Fruit fly (Drosophila melanogaster): ENCODE data around the gene CG42853.

The CG42853 gene

DNA sequence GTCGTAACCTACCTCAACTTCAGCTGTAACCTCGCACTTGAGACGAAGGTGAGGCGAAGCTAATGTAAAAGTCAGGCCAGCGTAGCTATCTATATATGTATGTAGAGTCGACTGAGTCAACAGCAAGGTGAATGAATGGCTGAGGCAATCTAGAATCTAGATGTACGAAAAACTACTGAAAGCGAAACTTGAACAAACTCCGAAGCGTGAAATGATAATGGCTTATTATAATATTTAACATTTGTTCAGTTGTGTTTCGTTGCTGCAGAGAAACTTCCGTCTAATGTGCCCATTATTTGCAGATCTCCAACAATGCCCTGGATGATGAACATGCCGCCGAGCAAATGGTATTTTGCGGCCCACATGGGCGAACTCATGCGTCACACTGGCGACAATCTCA lies 22.8 kb upstream of the CG42853 start:
- TF ChIP-seq Neu2 (GFP tag; optimal IDR thresholded peaks at IDR 0.05; ENCODE audit: borderline replicate concordance) (no peak), CG1792 (GFP tag; optimal IDR thresholded peaks at IDR 0.05) (peak; percentile 2), CG12219 (GFP tag; optimal IDR thresholded peaks at IDR 0.05) (no peak), grn (GFP tag; optimal IDR thresholded peaks at IDR 0.05) (no peak), CG10654 (GFP tag; optimal IDR thresholded peaks at IDR 0.05) (no peak), odd (GFP tag; optimal IDR thresholded peaks at IDR 0.05) (no peak), CrebB (tag; optimal IDR thresholded peaks at IDR 0.05) (peak; percentile 39), lab (GFP tag; optimal IDR thresholded peaks at IDR 0.05) (peak; percentile 58), inv (GFP tag; IDR thresholded peaks at IDR 0.05; ENCODE audit: partially characterized antibody) (no peak), CG7271 (tag; optimal IDR thresholded peaks at IDR 0.05) (no peak), chinmo (GFP tag; IDR thresholded peaks at IDR 0.05; ENCODE audit: partially characterized antibody) (peak; percentile 77; the same call in 1 of the 4 replicates), Blimp-1 (GFP tag; optimal IDR thresholded peaks at IDR 0.05) (peak; percentile 51), CG7786 (GFP tag; optimal IDR thresholded peaks at IDR 0.05) (no peak), Dbx (GFP tag; IDR thresholded peaks at IDR 0.05) (no peak), E2f1 (GFP tag; IDR thresholded peaks at IDR 0.05) (no peak), Doc2 (GFP tag; IDR thresholded peaks at IDR 0.05) (no peak), Meics (GFP tag; optimal IDR thresholded peaks at IDR 0.05) (peak; percentile 18), HmgZ (tag; optimal IDR thresholded peaks at IDR 0.05) (peak; percentile 3), otp (GFP tag; IDR thresholded peaks at IDR 0.05) (no peak), CG4424 (GFP tag; optimal IDR thresholded peaks at IDR 0.05) (no peak), CG11695 (GFP tag; IDR thresholded peaks at IDR 0.05) (no peak), fd3F (GFP tag; optimal IDR thresholded peaks at IDR 0.05) (no peak), CG2678 (tag; optimal IDR thresholded peaks at IDR 0.05) (peak; percentile 5), CG10321 (GFP tag; IDR thresholded peaks at IDR 0.05) (0 out of 2 replicates have a peak, but pooled peaks have one; percentile 29), pum (GFP tag; optimal IDR thresholded peaks at IDR 0.05) (no peak), Eip74EF (GFP tag; optimal IDR thresholded peaks at IDR 0.05) (no peak), CG6813 (GFP tag; optimal IDR thresholded peaks at IDR 0.05) (peak; percentile 11), Myb (GFP tag; optimal IDR thresholded peaks at IDR 0.05) (no peak), nau (GFP tag; optimal IDR thresholded peaks at IDR 0.05) (peak; percentile 8), CG1832 (GFP tag; optimal IDR thresholded peaks at IDR 0.05) (no peak), ro (GFP tag; IDR thresholded peaks at IDR 0.05) (no peak), CG15269 (tag; optimal IDR thresholded peaks at IDR 0.05) (peak; percentile 6), seq (GFP tag; IDR thresholded peaks at IDR 0.05) (peak; percentile 12; the same call in 1 of the 2 replicates), Bteb2 (GFP tag; optimal IDR thresholded peaks at IDR 0.05) (peak; percentile 3), CG10209 (GFP tag; optimal IDR thresholded peaks at IDR 0.05) (peak; percentile 41), ATbp (GFP tag; optimal IDR thresholded peaks at IDR 0.05) (peak; percentile 46), CG17359 (tag; optimal IDR thresholded peaks at IDR 0.05) (peak; percentile 0), Dref (GFP tag; IDR thresholded peaks at IDR 0.05) (no peak), Med (GFP tag) (peak; percentile 67), stwl (tag; optimal IDR thresholded peaks at IDR 0.05) (no peak), sob (GFP tag; IDR thresholded peaks at IDR 0.05) (peak; percentile 15; the same call in 1 of the 2 replicates), CG3281 (GFP tag; optimal IDR thresholded peaks at IDR 0.05) (peak; percentile 32), z (GFP tag; IDR thresholded peaks at IDR 0.05) (no peak), bcd (GFP tag; optimal IDR thresholded peaks at IDR 0.05) (peak; percentile 4), al (GFP tag; IDR thresholded peaks at IDR 0.05) (no peak), Atf6 (GFP tag; IDR thresholded peaks at IDR 0.05) (peak; percentile 41; the same call in 1 of the 2 replicates), CG2875 (GFP tag; optimal IDR thresholded peaks at IDR 0.05) (peak; percentile 30), CG11696 (GFP tag; IDR thresholded peaks at IDR 0.05) (no peak), tgo (GFP tag; IDR thresholded peaks at IDR 0.05) (no peak), cwo (GFP tag; optimal IDR thresholded peaks at IDR 0.05) (peak; percentile 15)

Data from whole organism, embryonic.